Fruit fly (Drosophila melanogaster) whole organism, embryonic: ENCODE results near the gene Pis.

ENCODE experiments used
- BtbVII ChIP-seq: fragments of 200-800 bp; sonication (Bioruptor generic); optimal IDR thresholded peaks from 3 replicates; lab custom pipeline; 2017; ENCODE audit warnings: missing biosample characterization, mild to moderate bottlenecking, missing genetic modification characterization
- Bteb2 ChIP-seq: fragments of 200-800 bp; sonication (Bioruptor generic); optimal IDR thresholded peaks from 2 replicates; lab custom pipeline; 2016; ENCODE audit warnings: missing biosample characterization, missing genetic modification characterization
- CG10147 ChIP-seq: fragments of 200-800 bp; sonication (Bioruptor generic); optimal IDR thresholded peaks from 2 replicates; lab custom pipeline; 2019; ENCODE audit warnings: missing biosample characterization, mild to moderate bottlenecking, missing genetic modification characterization, moderate library complexity
- CG10209 ChIP-seq: fragments of 200-800 bp; sonication (Bioruptor generic); optimal IDR thresholded peaks from 3 replicates; lab custom pipeline; 2017; ENCODE audit warnings: missing biosample characterization, mild to moderate bottlenecking, missing genetic modification characterization, missing genetic modification reagents
- CG10274 ChIP-seq: fragments of 200-800 bp; sonication (Bioruptor generic); optimal IDR thresholded peaks from 3 replicates; lab custom pipeline; 2017; ENCODE audit warnings: missing biosample characterization, mild to moderate bottlenecking, missing genetic modification characterization
- CG12104 ChIP-seq: fragments of 200-800 bp; sonication (Bioruptor generic); optimal IDR thresholded peaks from 3 replicates; lab custom pipeline; 2016; ENCODE audit warnings: missing biosample characterization, missing genetic modification characterization
- CG12236 ChIP-seq: fragments of 200-800 bp; sonication (Bioruptor generic); optimal IDR thresholded peaks from 2 replicates; lab custom pipeline; 2016; ENCODE audit warnings: missing biosample characterization, missing genetic modification characterization
- CG12942 ChIP-seq: fragments of 200-800 bp; sonication (Bioruptor generic); optimal IDR thresholded peaks from 3 replicates; lab custom pipeline; 2016; ENCODE audit warnings: missing biosample characterization, missing genetic modification characterization
- CG13287 ChIP-seq: fragments of 200-800 bp; sonication (Bioruptor generic); IDR thresholded peaks from 2 replicates; pipeline ENCODE4 v1.3.6; 2022; ENCODE audit warnings: missing biosample characterization, missing genetic modification characterization; ENCODE audit not compliant: partially characterized antibody
- CG13296 ChIP-seq: fragments of 200-800 bp; sonication (Bioruptor generic); optimal IDR thresholded peaks from 3 replicates; lab custom pipeline; 2018; ENCODE audit warnings: missing biosample characterization, mild to moderate bottlenecking, missing genetic modification characterization
- CG16813 ChIP-seq: fragments of 200-800 bp; sonication (Bioruptor generic); IDR thresholded peaks from 3 replicates; pipeline ENCODE4 v1.3.6; 2022; ENCODE audit warnings: missing biosample characterization, missing genetic modification characterization; ENCODE audit not compliant: partially characterized antibody
- CG16815 ChIP-seq: fragments of 200-800 bp; sonication (Bioruptor generic); optimal IDR thresholded peaks from 3 replicates; lab custom pipeline; 2017; ENCODE audit warnings: missing biosample characterization, mild to moderate bottlenecking, missing genetic modification characterization
- CG17361 ChIP-seq: fragments of 200-800 bp; sonication (Bioruptor generic); IDR thresholded peaks from 3 replicates; pipeline ENCODE4 v1.3.6; 2022; ENCODE audit warnings: missing biosample characterization, missing genetic modification characterization
- CG18599 ChIP-seq: fragments of 200-800 bp; sonication (Bioruptor generic); optimal IDR thresholded peaks from 3 replicates; lab custom pipeline; 2017; ENCODE audit warnings: missing biosample characterization, missing genetic modification characterization, mild to moderate bottlenecking, moderate library complexity, missing genetic modification reagents
- CG18764 ChIP-seq: fragments of 200-800 bp; sonication (Bioruptor generic); optimal IDR thresholded peaks from 3 replicates; lab custom pipeline; 2016; ENCODE audit warnings: missing biosample characterization, missing genetic modification characterization
- CG2678 ChIP-seq: fragments of 200-800 bp; sonication (Bioruptor generic); optimal IDR thresholded peaks from 3 replicates; lab custom pipeline; 2019; ENCODE audit warnings: missing biosample characterization, mild to moderate bottlenecking, missing genetic modification characterization, moderate library complexity
- CG2712 ChIP-seq: fragments of 200-800 bp; optimal IDR thresholded peaks from 3 replicates; lab custom pipeline; 2019; ENCODE audit warnings: missing biosample characterization, mild to moderate bottlenecking, missing genetic modification characterization, moderate library complexity
- CG4854 ChIP-seq: fragments of 200-800 bp; sonication (Bioruptor generic); optimal IDR thresholded peaks from 2 replicates; lab custom pipeline; 2016; ENCODE audit warnings: missing biosample characterization, missing genetic modification characterization, inconsistent platforms
- CG6654 ChIP-seq: fragments of 200-800 bp; sonication (Bioruptor generic); optimal IDR thresholded peaks from 2 replicates; lab custom pipeline; 2017; ENCODE audit warnings: missing biosample characterization, mild to moderate bottlenecking, missing genetic modification characterization
- CG7357 ChIP-seq: fragments of 200-800 bp; sonication (Bioruptor generic); IDR thresholded peaks from 3 replicates; pipeline ENCODE4 v1.3.6; 2022; ENCODE audit warnings: missing biosample characterization, missing genetic modification characterization
- CG7839 ChIP-seq: fragments of 200-800 bp; sonication (Bioruptor generic); optimal IDR thresholded peaks from 3 replicates; lab custom pipeline; 2018; ENCODE audit warnings: missing biosample characterization, mild to moderate bottlenecking, missing genetic modification characterization, moderate library complexity
- CG8359 ChIP-seq: fragments of 200-800 bp; sonication (Bioruptor generic); optimal IDR thresholded peaks from 2 replicates; lab custom pipeline; 2017; ENCODE audit warnings: missing biosample characterization, mild to moderate bottlenecking, missing genetic modification characterization, borderline replicate concordance
- CTCF ChIP-seq: fragments of 200-800 bp; sonication (Bioruptor generic); optimal IDR thresholded peaks from 2 replicates; lab custom pipeline; 2017; ENCODE audit warnings: missing biosample characterization, mild to moderate bottlenecking, missing genetic modification characterization, moderate library complexity
- Doc3 ChIP-seq: fragments of 200-800 bp; sonication (Bioruptor generic); IDR thresholded peaks from 3 replicates; pipeline ENCODE4 v1.3.6; 2022; ENCODE audit warnings: missing biosample characterization, missing genetic modification characterization; ENCODE audit not compliant: partially characterized antibody
- Ets65A ChIP-seq: fragments of 200-800 bp; sonication (Bioruptor generic); peaks from one replicate; lab custom pipeline; 2016; ENCODE audit warnings: missing biosample characterization, missing genetic modification characterization
- HLH4C ChIP-seq: fragments of 200-800 bp; sonication (Bioruptor generic); IDR thresholded peaks from 3 replicates; pipeline ENCODE4 v1.3.6; 2022; ENCODE audit warnings: missing biosample characterization, missing genetic modification characterization; ENCODE audit not compliant: partially characterized antibody
- HmgZ ChIP-seq: fragments of 200-800 bp; sonication (Bioruptor generic); optimal IDR thresholded peaks from 2 replicates; lab custom pipeline; 2018; ENCODE audit warnings: missing biosample characterization, mild to moderate bottlenecking, missing genetic modification characterization
- Med ChIP-seq: fragments of 200-800 bp; sonication (Bioruptor generic); peaks from one replicate; lab custom pipeline; 2016; ENCODE audit warnings: missing biosample characterization, missing genetic modification characterization, mild to moderate bottlenecking, inconsistent platforms, moderate library complexity
- NFAT ChIP-seq: fragments of 200-800 bp; sonication (Bioruptor generic); IDR thresholded peaks from 2 replicates; pipeline ENCODE4 v1.3.6; 2022; ENCODE audit warnings: missing biosample characterization, missing genetic modification characterization
- Nf-YB ChIP-seq: fragments of 200-800 bp; sonication (Bioruptor generic); optimal IDR thresholded peaks from 3 replicates; lab custom pipeline; 2019; ENCODE audit warnings: missing biosample characterization, mild to moderate bottlenecking, missing genetic modification characterization, moderate library complexity
- ac ChIP-seq: fragments of 200-800 bp; sonication (Bioruptor generic); optimal IDR thresholded peaks from 3 replicates; lab custom pipeline; 2017; ENCODE audit warnings: missing biosample characterization, mild to moderate bottlenecking, missing genetic modification characterization
- ci ChIP-seq: fragments of 200-800 bp; sonication (Bioruptor generic); IDR thresholded peaks from 3 replicates; pipeline ENCODE4 v1.3.6; 2022; ENCODE audit warnings: missing biosample characterization, missing genetic modification characterization
- crol ChIP-seq: fragments of 200-800 bp; sonication (Bioruptor generic); IDR thresholded peaks from 2 replicates; pipeline ENCODE4 v1.3.6; 2022; ENCODE audit warnings: missing biosample characterization, missing genetic modification characterization
- disco-r ChIP-seq: fragments of 200-800 bp; sonication (Bioruptor generic); optimal IDR thresholded peaks from 2 replicates; lab custom pipeline; 2016; ENCODE audit warnings: missing biosample characterization, missing genetic modification characterization
- dm ChIP-seq: fragments of 200-800 bp; sonication (Bioruptor generic); optimal IDR thresholded peaks from 3 replicates; lab custom pipeline; 2016; ENCODE audit warnings: missing biosample characterization, missing genetic modification characterization
- dmrt99B ChIP-seq: fragments of 200-800 bp; sonication (Bioruptor generic); optimal IDR thresholded peaks from 2 replicates; lab custom pipeline; 2018; ENCODE audit warnings: missing biosample characterization, mild to moderate bottlenecking, missing genetic modification characterization, moderate library complexity
- ems ChIP-seq: fragments of 200-800 bp; sonication (Bioruptor generic); optimal IDR thresholded peaks from 3 replicates; lab custom pipeline; 2016; ENCODE audit warnings: missing biosample characterization, missing genetic modification characterization
- fu2 ChIP-seq: fragments of 200-800 bp; sonication (Bioruptor generic); optimal IDR thresholded peaks from 2 replicates; lab custom pipeline; 2016; ENCODE audit warnings: missing biosample characterization, missing genetic modification characterization
- gcm2 ChIP-seq: fragments of 200-800 bp; sonication (Bioruptor generic); optimal IDR thresholded peaks from 2 replicates; lab custom pipeline; 2016; ENCODE audit warnings: missing biosample characterization, missing genetic modification characterization
- jing ChIP-seq: fragments of 200-800 bp; sonication (Bioruptor generic); optimal IDR thresholded peaks from 2 replicates; lab custom pipeline; 2018; ENCODE audit warnings: missing biosample characterization, mild to moderate bottlenecking, missing genetic modification characterization
- lov ChIP-seq, 2 experiments: fragments of 200-800 bp in 1 of 2; fragments of >200 bp in 1 of 2; sonication (Bioruptor generic) in 1 of 2; IDR thresholded peaks in 1 of 2; optimal IDR thresholded peaks in 1 of 2; 2 replicates in 1 of 2; 3 replicates in 1 of 2; pipeline versions ENCODE4 v1.3.6 to Lab custom; 2017 to 2022; ENCODE audit warnings: missing biosample characterization in 1 of 2, missing genetic modification characterization in 1 of 2
- onecut ChIP-seq: fragments of 200-800 bp; sonication (Bioruptor generic); IDR thresholded peaks from 2 replicates; pipeline ENCODE4 v1.3.6; 2022; ENCODE audit warnings: missing biosample characterization, missing genetic modification characterization
- pfk ChIP-seq: fragments of 200-800 bp; sonication (Bioruptor generic); optimal IDR thresholded peaks from 2 replicates; lab custom pipeline; 2018; ENCODE audit warnings: missing biosample characterization, mild to moderate bottlenecking, missing genetic modification characterization, moderate library complexity
- prd ChIP-seq, 3 experiments: fragments of >200 bp in 2 of 3; fragments of 200-800 bp in 1 of 3; sonication (Bioruptor generic) in 1 of 3; optimal IDR thresholded peaks in 2 of 3; IDR thresholded peaks in 1 of 3; 2 replicates in 2 of 3; 3 replicates in 1 of 3; pipeline versions ENCODE4 v1.3.6 to Lab custom; 2017 to 2022; ENCODE audit warnings: missing biosample characterization in 1 of 3, missing genetic modification characterization in 1 of 3
- pzg ChIP-seq: fragments of 200-800 bp; sonication (Bioruptor generic); optimal IDR thresholded peaks from 3 replicates; lab custom pipeline; 2018; ENCODE audit warnings: missing biosample characterization, mild to moderate bottlenecking, missing genetic modification characterization, moderate library complexity
- sc ChIP-seq, 3 experiments: fragments of >200 bp in 2 of 3; fragments of 200-800 bp in 1 of 3; sonication (Bioruptor generic) in 1 of 3; optimal IDR thresholded peaks; 2 replicates in 2 of 3; 3 replicates in 1 of 3; lab custom pipeline; 2017; ENCODE audit warnings: mild to moderate bottlenecking in 1 of 3, missing biosample characterization in 1 of 3, missing genetic modification characterization in 1 of 3, missing genetic modification reagents in 1 of 3
- sim ChIP-seq: fragments of 200-800 bp; sonication (Bioruptor generic); IDR thresholded peaks from 2 replicates; pipeline ENCODE4 v1.3.6; 2022; ENCODE audit warnings: missing biosample characterization, missing genetic modification characterization
- tna ChIP-seq: fragments of 200-800 bp; sonication (Bioruptor generic); IDR thresholded peaks from 2 replicates; pipeline ENCODE4 v1.3.6; 2022; ENCODE audit warnings: missing biosample characterization, missing genetic modification characterization; ENCODE audit not compliant: partially characterized antibody
- vvl ChIP-seq: fragments of 200-800 bp; sonication (Bioruptor generic); IDR thresholded peaks from 2 replicates; pipeline ENCODE4 v1.3.6; 2022; ENCODE audit warnings: missing biosample characterization, missing genetic modification characterization
- zfh1 ChIP-seq: fragments of 200-800 bp; sonication (Bioruptor generic); IDR thresholded peaks from 3 replicates; pipeline ENCODE4 v1.3.6; 2022; ENCODE audit warnings: missing biosample characterization, missing genetic modification characterization

Gene Pis

DNA sequence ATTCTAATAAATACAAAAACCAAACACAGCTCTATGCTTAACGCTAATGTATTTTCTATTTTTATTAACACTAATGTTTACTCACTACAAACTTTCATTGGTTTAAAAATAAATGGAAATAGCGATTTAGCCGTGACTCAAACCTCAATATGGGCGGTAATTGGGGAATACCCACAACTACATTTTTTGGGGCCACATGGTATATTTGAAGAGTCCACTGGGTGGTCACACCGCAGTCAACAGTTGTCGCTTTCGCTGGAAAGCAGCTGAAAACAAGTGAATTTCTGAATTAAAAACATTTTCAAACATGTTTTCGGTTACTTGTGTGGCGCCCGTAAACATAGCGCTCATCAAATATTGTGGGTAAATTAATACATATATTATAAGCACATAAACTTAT, 45.4 kb upstream of the Pis start, which contains the start of gene Mvd (continued):
- TF ChIP-seq HmgZ (tag; lab: Kevin White, UChicago) = peak; percentile 74
- TF ChIP-seq CG12942 (GFP tag; lab: Kevin White, UChicago) = no peak
- TF ChIP-seq Nf-YB (GFP tag; lab: Kevin White, UChicago) = no peak
- no peak for TF ChIP-seq CG6654
- TF ChIP-seq vvl = no peak; the same call in 1 of the 2 replicates
- TF ChIP-seq tna = no peak
- no peak for TF ChIP-seq ems (GFP tag; lab: Kevin White, UChicago)
- peak; percentile 68 for TF ChIP-seq CTCF (GFP tag; lab: Kevin White, UChicago)
- peak; percentile 81 for TF ChIP-seq Med (GFP tag; lab: Kevin White, UChicago)
- no peak for TF ChIP-seq dmrt99B (tag; lab: Kevin White, UChicago)
- TF ChIP-seq prd (optimal IDR thresholded peaks at IDR 0.05; lab: Kevin White, UChicago) = no peak
- TF ChIP-seq prd (GFP tag; IDR thresholded peaks at IDR 0.05; lab: Robert Waterston, UW) = no peak
- no peak for TF ChIP-seq Ets65A (GFP tag; lab: Kevin White, UChicago)
- TF ChIP-seq CG2712 (tag; lab: Kevin White, UChicago) = peak; percentile 45
- no peak for TF ChIP-seq CG17361
- no peak for TF ChIP-seq NFAT (GFP tag; lab: Robert Waterston, UW)
- TF ChIP-seq jing (GFP tag; lab: Kevin White, UChicago) = no peak
- no peak for TF ChIP-seq CG4854
- TF ChIP-seq sim (GFP tag; lab: Robert Waterston, UW) = no peak
- TF ChIP-seq Bteb2 (GFP tag; lab: Kevin White, UChicago) = no peak
- no peak for TF ChIP-seq disco-r (GFP tag; lab: Kevin White, UChicago)
- TF ChIP-seq CG18764 (GFP tag; lab: Kevin White, UChicago) = no peak
- TF ChIP-seq CG16815 (GFP tag; lab: Kevin White, UChicago) = no peak
- TF ChIP-seq CG10147 (GFP tag; lab: Kevin White, UChicago) = no peak
- no peak for TF ChIP-seq BtbVII (GFP tag; lab: Kevin White, UChicago)
- peak; percentile 46 for TF ChIP-seq dm (GFP tag; lab: Kevin White, UChicago)
- TF ChIP-seq lov (optimal IDR thresholded peaks at IDR 0.05; lab: Kevin White, UChicago) = no peak
- no peak for TF ChIP-seq lov (GFP tag; IDR thresholded peaks at IDR 0.05; lab: Robert Waterston, UW)
- no peak for TF ChIP-seq onecut
- no peak for TF ChIP-seq CG16813
- no peak for TF ChIP-seq CG12104 (GFP tag; lab: Kevin White, UChicago)
- peak; percentile 13; the same call in 1 of the 3 replicates for TF ChIP-seq HLH4C
- no peak for TF ChIP-seq CG2678 (tag; lab: Kevin White, UChicago)
- TF ChIP-seq crol (GFP tag; lab: Robert Waterston, UW) = no peak
- TF ChIP-seq pfk (GFP tag; lab: Kevin White, UChicago) = no peak
- TF ChIP-seq pzg (GFP tag; lab: Kevin White, UChicago) = peak; percentile 92
- no peak for TF ChIP-seq CG8359 (GFP tag; lab: Kevin White, UChicago)
- peak; percentile 65 for TF ChIP-seq CG13287
- TF ChIP-seq gcm2 (GFP tag; lab: Kevin White, UChicago) = no peak
- no peak for TF ChIP-seq CG10209 (GFP tag; lab: Kevin White, UChicago)
- no peak for TF ChIP-seq CG7357 (GFP tag; lab: Robert Waterston, UW)
- no peak for TF ChIP-seq sc (optimal IDR thresholded peaks at IDR 0.05; lab: Kevin White, UChicago)
- no peak for TF ChIP-seq sc (GFP tag; optimal IDR thresholded peaks at IDR 0.05; lab: Kevin White, UChicago)
- TF ChIP-seq ac (GFP tag; lab: Kevin White, UChicago) = no peak
- TF ChIP-seq ci (GFP tag; lab: Robert Waterston, UW) = no peak
- TF ChIP-seq CG10274 (GFP tag; lab: Kevin White, UChicago) = no peak
- TF ChIP-seq fu2 = no peak
- TF ChIP-seq Doc3 (GFP tag; lab: Robert Waterston, UW) = no peak
- TF ChIP-seq CG12236 = no peak
- TF ChIP-seq zfh1 (GFP tag; lab: Robert Waterston, UW) = 0 out of 3 replicates have a peak, but pooled peaks have one; percentile 21
- no peak for TF ChIP-seq CG13296
- TF ChIP-seq CG7839 (tag; lab: Kevin White, UChicago) = no peak
- TF ChIP-seq CG18599 (GFP tag; lab: Kevin White, UChicago) = no peak
